Fruit fly (Drosophila melanogaster) whole organism, embryonic: ENCODE measurements around the gene RpL13.

Experiments
- Asciz ChIP-seq: fragments of 200-800 bp; sonication (Bioruptor generic); optimal IDR thresholded peaks from 2 replicates; lab custom pipeline; 2017; ENCODE audit warnings: missing biosample characterization, mild to moderate bottlenecking, missing genetic modification characterization, missing genetic modification reagents
- Atf3 ChIP-seq: fragments of 200-800 bp; sonication (Bioruptor generic); optimal IDR thresholded peaks from 3 replicates; lab custom pipeline; 2016; ENCODE audit warnings: missing biosample characterization, missing genetic modification characterization
- B-H2 ChIP-seq: fragments of 200-800 bp; sonication (Bioruptor generic); optimal IDR thresholded peaks from 2 replicates; lab custom pipeline; 2018; ENCODE audit warnings: missing biosample characterization, mild to moderate bottlenecking, missing genetic modification characterization
- CG13894 ChIP-seq: fragments of 200-800 bp; sonication (Bioruptor generic); optimal IDR thresholded peaks from 3 replicates; lab custom pipeline; 2018; ENCODE audit warnings: missing biosample characterization, mild to moderate bottlenecking, missing genetic modification characterization, moderate library complexity
- CG14050 ChIP-seq: fragments of 200-800 bp; sonication (Bioruptor generic); IDR thresholded peaks from 3 replicates; pipeline ENCODE4 v1.3.6; 2022; ENCODE audit warnings: missing biosample characterization, missing genetic modification characterization
- CG17186 ChIP-seq: fragments of 200-800 bp; sonication (Bioruptor generic); optimal IDR thresholded peaks from 3 replicates; lab custom pipeline; 2017; ENCODE audit warnings: missing biosample characterization, missing genetic modification reagents, missing genetic modification characterization
- CG18262 ChIP-seq: fragments of 200-800 bp; optimal IDR thresholded peaks from 3 replicates; lab custom pipeline; 2019; ENCODE audit warnings: missing biosample characterization, mild to moderate bottlenecking, missing genetic modification characterization, moderate library complexity
- CG1832 ChIP-seq: fragments of 200-800 bp; sonication (Bioruptor generic); optimal IDR thresholded peaks from 2 replicates; lab custom pipeline; 2017; ENCODE audit warnings: missing biosample characterization, mild to moderate bottlenecking, missing genetic modification characterization, inconsistent platforms
- CG2120 ChIP-seq: fragments of 200-800 bp; sonication (Bioruptor generic); optimal IDR thresholded peaks from 3 replicates; lab custom pipeline; 2016; ENCODE audit warnings: missing biosample characterization, missing genetic modification characterization
- CG2875 ChIP-seq: fragments of 200-800 bp; sonication (Bioruptor generic); optimal IDR thresholded peaks from 2 replicates; lab custom pipeline; 2017; ENCODE audit warnings: missing biosample characterization, mild to moderate bottlenecking, missing genetic modification characterization, missing genetic modification reagents
- CG30431 ChIP-seq: fragments of 200-800 bp; sonication (Bioruptor generic); optimal IDR thresholded peaks from 2 replicates; lab custom pipeline; 2017; ENCODE audit warnings: missing biosample characterization, missing genetic modification characterization
- CG3065 ChIP-seq: fragments of 200-800 bp; sonication (Bioruptor generic); optimal IDR thresholded peaks from 2 replicates; lab custom pipeline; 2016; ENCODE audit warnings: missing biosample characterization, missing genetic modification characterization
- CG3163 ChIP-seq: fragments of 200-800 bp; sonication (Bioruptor generic); optimal IDR thresholded peaks from 3 replicates; lab custom pipeline; 2016; ENCODE audit warnings: missing biosample characterization, missing genetic modification characterization
- CG33557 ChIP-seq: fragments of 200-800 bp; sonication (Bioruptor generic); optimal IDR thresholded peaks from 2 replicates; lab custom pipeline; 2019; ENCODE audit warnings: missing biosample characterization, mild to moderate bottlenecking, missing genetic modification characterization, moderate library complexity
- CG3726 ChIP-seq: fragments of 200-800 bp; sonication (Bioruptor generic); IDR thresholded peaks from 3 replicates; pipeline ENCODE4, ENCODE4 v1.3.6; 2022; ENCODE audit warnings: missing biosample characterization, missing genetic modification characterization
- CG4282 ChIP-seq: fragments of 200-800 bp; sonication (Bioruptor generic); optimal IDR thresholded peaks from 2 replicates; lab custom pipeline; 2016; ENCODE audit warnings: missing biosample characterization, missing genetic modification characterization
- CG6175 ChIP-seq: fragments of 200-800 bp; sonication (Bioruptor generic); IDR thresholded peaks from 3 replicates; pipeline ENCODE4 v1.3.6; 2022; ENCODE audit warnings: missing biosample characterization, missing genetic modification characterization
- CG8765 ChIP-seq: fragments of 200-800 bp; sonication (Bioruptor generic); IDR thresholded peaks from 2 replicates; pipeline ENCODE4 v1.3.6; 2022; ENCODE audit warnings: missing biosample characterization, missing genetic modification characterization
- CG9215 ChIP-seq: fragments of 200-800 bp; sonication (Bioruptor generic); IDR thresholded peaks from 2 replicates; pipeline ENCODE4 v1.3.6; 2022; ENCODE audit warnings: missing biosample characterization, missing genetic modification characterization
- CoRest ChIP-seq: fragments of 200-800 bp; sonication (Bioruptor generic); optimal IDR thresholded peaks from 3 replicates; lab custom pipeline; 2018; ENCODE audit warnings: missing biosample characterization, mild to moderate bottlenecking, missing genetic modification characterization, moderate library complexity
- D19B ChIP-seq: fragments of 200-800 bp; sonication (Bioruptor generic); optimal IDR thresholded peaks from 2 replicates; lab custom pipeline; 2017; ENCODE audit warnings: missing biosample characterization, mild to moderate bottlenecking, missing genetic modification characterization
- E2f1 ChIP-seq: fragments of 200-800 bp; sonication (Bioruptor generic); IDR thresholded peaks from 2 replicates; pipeline ENCODE4 v1.3.6; 2022; ENCODE audit warnings: missing biosample characterization, missing genetic modification characterization
- Hey ChIP-seq: fragments of 200-800 bp; sonication (Bioruptor generic); optimal IDR thresholded peaks from 3 replicates; lab custom pipeline; 2018; ENCODE audit warnings: missing biosample characterization, mild to moderate bottlenecking, missing genetic modification characterization
- HmgZ ChIP-seq: fragments of 200-800 bp; sonication (Bioruptor generic); optimal IDR thresholded peaks from 2 replicates; lab custom pipeline; 2018; ENCODE audit warnings: missing biosample characterization, mild to moderate bottlenecking, missing genetic modification characterization
- Lhr ChIP-seq: fragments of 200-800 bp; sonication (Bioruptor generic); optimal IDR thresholded peaks from 3 replicates; lab custom pipeline; 2017; ENCODE audit warnings: mild to moderate bottlenecking, missing biosample characterization, missing genetic modification reagents, missing genetic modification characterization
- MBD-R2 ChIP-seq: fragments of 200-800 bp; sonication (Bioruptor generic); IDR thresholded peaks from 2 replicates; pipeline ENCODE4 v1.3.6; 2022; ENCODE audit warnings: missing biosample characterization, missing genetic modification characterization
- Pdp1 ChIP-seq, 2 experiments: fragments of 200-800 bp; sonication (Bioruptor generic); optimal IDR thresholded peaks; 3 replicates each; lab custom pipeline; 2016; ENCODE audit warnings: missing biosample characterization in 2 of 2, missing genetic modification characterization in 2 of 2, mild to moderate bottlenecking in 1 of 2, moderate library complexity in 1 of 2
- Ptx1 ChIP-seq: fragments of 200-800 bp; sonication (Bioruptor generic); IDR thresholded peaks from 2 replicates; pipeline ENCODE4 v1.3.6; 2022; ENCODE audit warnings: missing biosample characterization, missing genetic modification characterization
- Sry-δ ChIP-seq: fragments of 200-800 bp; sonication (Bioruptor generic); optimal IDR thresholded peaks from 2 replicates; lab custom pipeline; 2016; ENCODE audit warnings: missing biosample characterization, missing genetic modification characterization
- amos ChIP-seq: fragments of 200-800 bp; sonication (Bioruptor generic); IDR thresholded peaks from 2 replicates; pipeline ENCODE4 v1.3.6; 2022; ENCODE audit warnings: missing biosample characterization, missing genetic modification characterization; ENCODE audit not compliant: partially characterized antibody
- cad ChIP-seq: fragments of >200 bp; optimal IDR thresholded peaks from 2 replicates; lab custom pipeline; 2017; ENCODE audit warnings: missing biosample characterization, missing genetic modification characterization
- caup ChIP-seq: fragments of 200-800 bp; sonication (Bioruptor generic); optimal IDR thresholded peaks from 3 replicates; lab custom pipeline; 2017; ENCODE audit warnings: missing biosample characterization, mild to moderate bottlenecking, missing genetic modification characterization, moderate library complexity; ENCODE audit not compliant: severe bottlenecking
- chm ChIP-seq: fragments of 200-800 bp; sonication (Bioruptor generic); IDR thresholded peaks from 2 replicates; pipeline ENCODE4 v1.3.6; 2022; ENCODE audit warnings: missing biosample characterization, missing genetic modification characterization
- da ChIP-seq: fragments of 200-800 bp; sonication (Bioruptor generic); optimal IDR thresholded peaks from 2 replicates; lab custom pipeline; 2016; ENCODE audit warnings: missing biosample characterization, missing genetic modification characterization
- hth ChIP-seq: fragments of >200 bp; optimal IDR thresholded peaks from 2 replicates; lab custom pipeline; 2017; ENCODE audit warnings: inconsistent platforms
- mirr ChIP-seq: fragments of 200-800 bp; sonication (Bioruptor generic); optimal IDR thresholded peaks from 3 replicates; lab custom pipeline; 2018; ENCODE audit warnings: missing biosample characterization, mild to moderate bottlenecking, missing genetic modification characterization
- prd ChIP-seq, 3 experiments: fragments of >200 bp in 2 of 3; fragments of 200-800 bp in 1 of 3; sonication (Bioruptor generic) in 1 of 3; optimal IDR thresholded peaks in 2 of 3; IDR thresholded peaks in 1 of 3; 2 replicates in 2 of 3; 3 replicates in 1 of 3; pipeline versions ENCODE4 v1.3.6 to Lab custom; 2017 to 2022; ENCODE audit warnings: missing biosample characterization in 1 of 3, missing genetic modification characterization in 1 of 3
- salm ChIP-seq: fragments of 200-800 bp; sonication (Bioruptor generic); optimal IDR thresholded peaks from 2 replicates; lab custom pipeline; 2018; ENCODE audit warnings: missing biosample characterization, mild to moderate bottlenecking, missing genetic modification characterization
- sc ChIP-seq, 3 experiments: fragments of >200 bp in 2 of 3; fragments of 200-800 bp in 1 of 3; sonication (Bioruptor generic) in 1 of 3; optimal IDR thresholded peaks; 2 replicates in 2 of 3; 3 replicates in 1 of 3; lab custom pipeline; 2017; ENCODE audit warnings: mild to moderate bottlenecking in 1 of 3, missing biosample characterization in 1 of 3, missing genetic modification characterization in 1 of 3, missing genetic modification reagents in 1 of 3
- scrt ChIP-seq: fragments of 200-800 bp; sonication (Bioruptor generic); optimal IDR thresholded peaks from 2 replicates; lab custom pipeline; 2018; ENCODE audit warnings: missing biosample characterization, mild to moderate bottlenecking, missing genetic modification characterization, moderate library complexity
- sens ChIP-seq: fragments of 200-800 bp; sonication (Bioruptor generic); peaks from one replicate; lab custom pipeline; 2016; ENCODE audit warnings: missing biosample characterization, missing genetic modification characterization
- shn ChIP-seq: fragments of 200-800 bp; sonication (Bioruptor generic); optimal IDR thresholded peaks from 3 replicates; lab custom pipeline; 2016; ENCODE audit warnings: missing biosample characterization, missing genetic modification characterization
- ssp ChIP-seq: fragments of 200-800 bp; sonication (Bioruptor generic); IDR thresholded peaks from 2 replicates; pipeline ENCODE4 v1.3.6; 2022; ENCODE audit warnings: missing biosample characterization, missing genetic modification characterization
- stwl ChIP-seq: fragments of 200-800 bp; sonication (Bioruptor generic); optimal IDR thresholded peaks from 3 replicates; lab custom pipeline; 2018; ENCODE audit warnings: missing biosample characterization, mild to moderate bottlenecking, missing genetic modification characterization, moderate library complexity
- tap ChIP-seq: fragments of 200-800 bp; optimal IDR thresholded peaks from 3 replicates; lab custom pipeline; 2019; ENCODE audit warnings: missing biosample characterization, mild to moderate bottlenecking, missing genetic modification characterization, moderate library complexity
- tgo ChIP-seq: fragments of 200-800 bp; sonication (Bioruptor generic); IDR thresholded peaks from 3 replicates; pipeline ENCODE4 v1.3.6; 2022; ENCODE audit warnings: missing biosample characterization, missing genetic modification characterization
- vvl ChIP-seq: fragments of 200-800 bp; sonication (Bioruptor generic); IDR thresholded peaks from 2 replicates; pipeline ENCODE4 v1.3.6; 2022; ENCODE audit warnings: missing biosample characterization, missing genetic modification characterization

RpL13 gene

dm6 chr2L:10009800-10010658, 42.9 kb downstream of the RpL13 start (continued):
- TF ChIP-seq CG2120 = peak; percentile 99
- TF ChIP-seq shn = peak; percentile 98
- TF ChIP-seq caup = peak; percentile 97
- peak; percentile 89 for TF ChIP-seq Hey (tag; lab: Kevin White, UChicago)
- peak; percentile 96 for TF ChIP-seq da (GFP tag; lab: Kevin White, UChicago)
- TF ChIP-seq vvl = peak; percentile 99
- TF ChIP-seq Atf3 (GFP tag; lab: Kevin White, UChicago) = peak; percentile 96
- peak; percentile 83 for TF ChIP-seq CG1832
- 0 out of 2 replicates have a peak, but pooled peaks have one; percentile 17 for TF ChIP-seq amos (GFP tag; lab: Robert Waterston, UW)
- peak; percentile 99 for TF ChIP-seq sens (GFP tag; lab: Kevin White, UChicago)
- TF ChIP-seq E2f1 (GFP tag; lab: Robert Waterston, UW) = peak; percentile 97
- peak; percentile 94 for TF ChIP-seq CG18262 (tag; lab: Kevin White, UChicago)
- no peak for TF ChIP-seq sc (optimal IDR thresholded peaks at IDR 0.05; lab: Kevin White, UChicago)
- peak; percentile 85 for TF ChIP-seq sc (GFP tag; optimal IDR thresholded peaks at IDR 0.05; lab: Kevin White, UChicago)
- peak; percentile 90 for TF ChIP-seq CG2875
- TF ChIP-seq cad (GFP tag; lab: Kevin White, UChicago) = no peak
- peak; percentile 94 for TF ChIP-seq CG3065 (GFP tag; lab: Kevin White, UChicago)
- peak; percentile 96 for TF ChIP-seq CG8765
- TF ChIP-seq salm (tag; lab: Kevin White, UChicago) = peak; percentile 89
- no peak for TF ChIP-seq CG13894
- peak; percentile 91 for TF ChIP-seq scrt (GFP tag; lab: Kevin White, UChicago)
- TF ChIP-seq prd (optimal IDR thresholded peaks at IDR 0.05; lab: Kevin White, UChicago) = no peak
- TF ChIP-seq prd (GFP tag; IDR thresholded peaks at IDR 0.05; lab: Robert Waterston, UW) = peak; percentile 98
- TF ChIP-seq CG3726 (GFP tag; lab: Robert Waterston, UW) = peak; percentile 89; the same call in 2 of the 3 replicates
- TF ChIP-seq Pdp1 (GFP tag; optimal IDR thresholded peaks at IDR 0.05; lab: Kevin White, UChicago) = peak; percentile 96 to 98
- peak; percentile 98 for TF ChIP-seq HmgZ (tag; lab: Kevin White, UChicago)
- peak; percentile 97 for TF ChIP-seq CoRest (tag; lab: Kevin White, UChicago)
- TF ChIP-seq CG6175 (GFP tag; lab: Robert Waterston, UW) = peak; percentile 95
- TF ChIP-seq MBD-R2 (GFP tag; lab: Robert Waterston, UW) = peak; percentile 98
- TF ChIP-seq CG30431 = peak; percentile 96
- TF ChIP-seq CG17186 (GFP tag; lab: Kevin White, UChicago) = peak; percentile 71
- TF ChIP-seq CG33557 = peak; percentile 94
- peak; percentile 94 for TF ChIP-seq CG14050
- peak; percentile 97 for TF ChIP-seq tgo (GFP tag; lab: Robert Waterston, UW)
- TF ChIP-seq hth (lab: Kevin White, UChicago) = no peak
- TF ChIP-seq D19B (GFP tag; lab: Kevin White, UChicago) = peak; percentile 91
- TF ChIP-seq Ptx1 (GFP tag; lab: Robert Waterston, UW) = peak; percentile 97
- TF ChIP-seq chm = peak; percentile 98
- peak; percentile 79 for TF ChIP-seq Lhr (GFP tag; lab: Kevin White, UChicago)
- TF ChIP-seq B-H2 (GFP tag; lab: Kevin White, UChicago) = peak; percentile 95
- TF ChIP-seq stwl (tag; lab: Kevin White, UChicago) = peak; percentile 34
- peak; percentile 90 for TF ChIP-seq ssp
- TF ChIP-seq Asciz (GFP tag; lab: Kevin White, UChicago) = peak; percentile 91
- TF ChIP-seq tap (tag; lab: Kevin White, UChicago) = peak; percentile 93
- peak; percentile 94 for TF ChIP-seq CG9215
- TF ChIP-seq Sry-δ (GFP tag; lab: Kevin White, UChicago) = peak; percentile 71
- peak; percentile 94 for TF ChIP-seq CG4282
- TF ChIP-seq CG3163 (GFP tag; lab: Kevin White, UChicago) = peak; percentile 91
- TF ChIP-seq mirr = peak; percentile 96
